Worm (Caenorhabditis elegans) whole organism, L3 larva: ENCODE results near the gene F22H10.1.

Experiments used
- R02D3.7 ChIP-seq: fragments of 150-350 bp; optimal IDR thresholded peaks from 2 replicates; lab custom pipeline; 2014; ENCODE audit warnings: missing biosample characterization, missing genetic modification characterization
- aly-2 ChIP-seq: fragments of 150-350 bp; optimal IDR thresholded peaks from 2 replicates; lab custom pipeline; 2014; ENCODE audit warnings: missing biosample characterization, missing genetic modification characterization
- ama-1 ChIP-seq: fragments of 150-350 bp; optimal IDR thresholded peaks from 2 replicates; lab custom pipeline; 2018
- ceh-9 ChIP-seq: sonication (generic microtip); optimal IDR thresholded peaks from 2 replicates; lab custom pipeline; 2018; ENCODE audit warnings: missing biosample characterization, missing genetic modification characterization
- fkh-10 ChIP-seq: sonication (generic microtip); optimal IDR thresholded peaks from 2 replicates; lab custom pipeline; 2017; ENCODE audit warnings: missing biosample characterization, missing genetic modification reagents, missing genetic modification characterization
- lin-39 ChIP-seq: fragments of 150-350 bp; optimal IDR thresholded peaks from 2 replicates; lab custom pipeline; 2018; ENCODE audit warnings: missing biosample characterization, missing genetic modification reagents, missing genetic modification characterization
- nhr-11 ChIP-seq: fragments of 150-350 bp; optimal IDR thresholded peaks from 2 replicates; lab custom pipeline; 2014; ENCODE audit warnings: missing biosample characterization, missing genetic modification characterization
- nhr-237 ChIP-seq: fragments of 150-350 bp; optimal IDR thresholded peaks from 2 replicates; lab custom pipeline; 2014; ENCODE audit warnings: missing biosample characterization, missing genetic modification characterization
- pha-4 ChIP-seq: fragments of 150-350 bp; optimal IDR thresholded peaks from 2 replicates; lab custom pipeline; 2014; ENCODE audit warnings: missing biosample characterization, missing genetic modification reagents, missing genetic modification characterization
- pqm-1 ChIP-seq: fragments of 150-350 bp; optimal IDR thresholded peaks from 2 replicates; lab custom pipeline; 2017; ENCODE audit warnings: missing biosample characterization, missing genetic modification characterization, inconsistent platforms
- skn-1 ChIP-seq: fragments of 150-350 bp; optimal IDR thresholded peaks from 2 replicates; lab custom pipeline; 2014; ENCODE audit warnings: missing biosample characterization, missing genetic modification characterization
- unc-62 ChIP-seq: fragments of 150-350 bp; sonication (generic microtip); optimal IDR thresholded peaks from 4 replicates; lab custom pipeline; 2014; ENCODE audit warnings: missing biosample characterization, missing genetic modification reagents, missing genetic modification characterization

ce11 chrX:16669106-16669505, 33.1 kb upstream of the F22H10.1 start:
- no peak for TF ChIP-seq lin-39 (tag; lab: Kevin White, UChicago)
- TF ChIP-seq aly-2 (tag; lab: Kevin White, UChicago) = no peak
- TF ChIP-seq pha-4 = no peak
- TF ChIP-seq R02D3.7 (tag; lab: Kevin White, UChicago) = no peak
- TF ChIP-seq unc-62 (GFP tag; lab: Kevin White, UChicago) = no peak
- no peak for TF ChIP-seq ceh-9
- TF ChIP-seq skn-1 = no peak
- no peak for TF ChIP-seq fkh-10 (GFP tag; lab: Kevin White, UChicago)
- TF ChIP-seq nhr-11 (tag; lab: Kevin White, UChicago) = no peak
- peak; percentile 82 for TF ChIP-seq pqm-1 (tag; lab: Kevin White, UChicago)
- TF ChIP-seq nhr-237 (tag; lab: Kevin White, UChicago) = no peak
- no peak for TF ChIP-seq ama-1 (lab: Kevin White, UChicago)
